Worm (Caenorhabditis elegans): ENCODE data around the gene lips-9.

DNA sequence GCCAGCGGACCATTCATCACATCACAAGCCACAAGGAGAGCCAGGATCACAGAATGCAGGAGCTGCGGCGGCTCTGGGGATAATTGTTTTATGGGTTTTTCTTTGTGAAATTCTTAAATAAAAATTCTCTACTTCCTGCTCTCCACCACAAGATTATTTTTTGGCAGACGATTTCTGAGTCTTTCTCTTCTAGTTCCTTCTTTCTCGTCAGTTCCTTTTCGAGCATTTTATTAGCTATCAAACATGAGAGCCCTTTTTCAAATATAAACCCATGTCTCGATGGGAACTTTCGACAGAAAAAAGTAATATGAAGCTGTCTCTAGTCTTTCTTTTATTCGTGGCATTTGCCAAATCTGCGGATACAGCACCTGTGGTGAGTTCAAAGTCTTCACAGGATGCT lies 46.7 kb downstream of the lips-9 start, which contains the start of gene F35C5.3:
- TF ChIP-seq nhr-12 (tag; optimal IDR thresholded peaks at IDR 0.05) (no peak), ceh-16 (tag; optimal IDR thresholded peaks at IDR 0.05) (no peak), ama-1 (optimal IDR thresholded peaks at IDR 0.05) (no peak), skn-1 (tag; optimal IDR thresholded peaks at IDR 0.05) (no peak), ztf-11 (tag; optimal IDR thresholded peaks at IDR 0.05) (no peak)

All from whole organism, L2 larva.